Worm (Caenorhabditis elegans): ENCODE data around the gene scd-2.
A peak's percentile ranks its signal among the peaks of the same experiment; 100 is the strongest.

The scd-2 gene

DNA sequence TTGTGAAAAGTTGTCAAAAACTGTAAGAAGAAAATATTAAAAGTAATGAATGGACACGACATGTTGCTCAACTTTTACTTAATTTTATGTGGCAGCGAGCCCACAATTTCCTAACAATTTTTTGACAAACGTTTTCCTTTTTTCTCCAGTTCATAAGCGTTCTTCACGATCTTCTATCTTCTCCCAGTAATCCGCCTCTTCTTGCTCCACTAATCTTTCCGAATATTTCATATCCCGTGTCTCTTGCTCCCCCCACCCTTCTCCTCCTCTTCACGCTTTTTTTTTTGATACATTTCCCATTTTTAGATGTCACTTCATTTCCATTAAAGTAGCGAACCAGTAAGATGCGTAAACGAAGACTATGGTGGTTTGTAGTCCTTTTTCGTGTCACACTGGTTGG lies at the start of gene scd-2:
TSS of gene scd-2 (plus strand) at position 301 of the 400 bp plus-strand sequence.
- no peak for TF ChIP-seq W03F9.2 (tag; optimal IDR thresholded peaks at IDR 0.05)
- no peak for TF ChIP-seq dao-5 (tag; optimal IDR thresholded peaks at IDR 0.05)

DNA sequence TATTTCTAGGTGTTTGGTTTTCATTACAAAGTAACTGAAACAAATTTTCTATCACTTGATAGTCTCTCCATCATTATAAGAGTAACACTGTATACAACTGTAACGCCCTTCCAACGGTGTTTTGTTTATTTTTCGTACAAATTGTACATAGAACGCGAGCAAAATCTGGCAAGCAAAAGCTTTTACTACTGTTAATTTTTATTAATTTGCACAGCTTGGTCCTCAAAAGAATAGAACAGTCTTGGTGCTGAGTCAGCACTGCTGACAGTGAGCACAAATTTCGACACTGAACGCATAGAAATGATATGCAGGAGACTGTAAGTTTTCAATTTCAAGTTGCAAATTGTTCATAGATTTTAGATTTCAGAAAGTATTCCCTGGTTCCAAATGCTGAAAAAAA lies 42.7 kb upstream of the scd-2 start, which contains the start of gene ZK1055.2:
TSS of gene ZK1055.2 (plus strand) at position 301 of the 400 bp plus-strand sequence.
- TF ChIP-seq W03F9.2 (tag; optimal IDR thresholded peaks at IDR 0.05): no peak
- TF ChIP-seq dao-5 (tag; optimal IDR thresholded peaks at IDR 0.05): no peak
- no peak for TF ChIP-seq him-1 (tag; optimal IDR thresholded peaks at IDR 0.05)

ce11 chrV:6593700-6594244 lies 39.3 kb upstream of the scd-2 start, which contains the start of gene hcp-1:
Gene hcp-1, plus strand, starts transcription at chrV:6594194.
- TF ChIP-seq him-1 (tag; optimal IDR thresholded peaks at IDR 0.05): no peak
- no peak for TF ChIP-seq W03F9.2 (tag; optimal IDR thresholded peaks at IDR 0.05)
- no peak for TF ChIP-seq dao-5 (tag; optimal IDR thresholded peaks at IDR 0.05)

DNA sequence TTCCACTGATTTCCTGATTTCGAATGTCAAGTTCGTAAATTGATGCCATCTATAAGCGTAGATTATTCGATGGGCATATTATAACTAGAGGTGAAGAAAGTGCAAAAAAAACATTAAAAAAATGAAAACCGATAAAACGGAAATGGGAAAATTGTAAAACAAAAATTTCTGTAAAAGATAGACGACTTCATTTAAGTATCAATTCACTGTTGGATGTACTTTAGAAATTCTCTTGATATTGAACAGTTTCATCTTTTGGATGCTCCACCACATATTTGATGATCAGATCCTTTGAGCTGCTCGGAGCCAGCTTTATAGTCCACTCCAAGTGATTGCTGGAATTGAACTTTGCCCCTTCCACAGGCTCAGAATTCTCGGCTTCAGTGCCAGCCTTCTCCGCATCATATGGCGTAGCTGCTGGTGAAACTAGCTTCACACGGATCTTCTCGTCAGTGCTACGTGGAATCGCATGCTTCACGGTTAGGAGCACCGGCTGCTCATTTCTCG lies 30.4 kb upstream of the scd-2 start, which contains the start of gene ZK1055.6:
TSS of gene ZK1055.6 (minus strand) at position 51 of the 507 bp plus-strand sequence.
- TF ChIP-seq him-1 (tag; optimal IDR thresholded peaks at IDR 0.05) (no peak), dao-5 (tag; optimal IDR thresholded peaks at IDR 0.05) (no peak), W03F9.2 (tag; optimal IDR thresholded peaks at IDR 0.05) (no peak)

DNA sequence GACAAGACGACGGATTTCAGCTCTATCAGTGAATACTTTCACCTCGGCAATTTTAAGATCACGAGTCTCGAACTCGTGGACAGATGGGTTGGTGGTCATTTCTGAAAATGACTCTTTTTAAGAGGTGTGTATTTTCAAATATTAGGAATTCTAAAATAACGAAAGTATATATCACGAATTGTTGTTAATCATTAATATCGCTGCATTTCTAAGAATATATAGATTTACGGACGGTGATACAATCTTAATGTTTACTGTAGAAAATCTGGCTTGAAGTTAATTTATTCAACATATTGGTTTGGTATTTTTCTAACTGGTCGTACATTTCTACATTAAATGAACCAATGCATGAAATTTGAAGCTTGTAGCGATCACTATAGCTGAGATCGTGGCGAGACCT lies 27.8 kb upstream of the scd-2 start, which contains the start of gene ZK1055.7:
TSS of gene ZK1055.7 (minus strand) at position 101 of the 400 bp plus-strand sequence.
- TF ChIP-seq W03F9.2 (tag; optimal IDR thresholded peaks at IDR 0.05): no peak
- TF ChIP-seq him-1 (tag; optimal IDR thresholded peaks at IDR 0.05): no peak
- no peak for TF ChIP-seq dao-5 (tag; optimal IDR thresholded peaks at IDR 0.05)

DNA sequence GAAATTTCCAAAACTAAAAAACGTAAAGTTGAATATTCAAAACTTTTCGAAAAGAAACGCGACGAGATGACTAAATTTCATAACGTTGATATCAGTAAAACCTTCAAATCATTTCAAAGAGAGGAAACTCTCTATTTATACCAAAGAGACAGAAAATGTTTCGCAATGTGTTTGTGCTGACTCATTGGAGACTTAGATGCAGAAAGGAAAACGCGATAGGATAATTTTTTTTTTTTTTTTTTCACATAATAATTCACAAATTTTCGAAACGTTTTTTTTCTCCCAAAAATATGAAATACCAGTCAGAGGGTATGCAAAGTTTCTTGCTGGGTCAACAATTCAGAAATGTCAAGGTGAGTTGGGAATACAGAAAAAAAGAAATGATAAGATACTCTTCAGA lies 26.8 kb upstream of the scd-2 start:
- TF ChIP-seq W03F9.2 (tag; optimal IDR thresholded peaks at IDR 0.05) (peak; percentile 40), him-1 (tag; optimal IDR thresholded peaks at IDR 0.05) (no peak)

ce11 chrV:6611058-6611457 lies 22.0 kb upstream of the scd-2 start, which contains the start of gene gon-14:
Gene gon-14, minus strand, starts transcription at chrV:6611158.
- no peak for TF ChIP-seq him-1 (tag; optimal IDR thresholded peaks at IDR 0.05)
- no peak for TF ChIP-seq W03F9.2 (tag; optimal IDR thresholded peaks at IDR 0.05)
- TF ChIP-seq dao-5 (tag; optimal IDR thresholded peaks at IDR 0.05): no peak

ce11 chrV:6611504-6611903 lies 21.5 kb upstream of the scd-2 start:
- peak; percentile 50 for TF ChIP-seq W03F9.2 (tag; optimal IDR thresholded peaks at IDR 0.05)
- no peak for TF ChIP-seq him-1 (tag; optimal IDR thresholded peaks at IDR 0.05)

- TF ChIP-seq him-1 (tag; optimal IDR thresholded peaks at IDR 0.05) (no peak), W03F9.2 (tag; optimal IDR thresholded peaks at IDR 0.05) (no peak), dao-5 (tag; optimal IDR thresholded peaks at IDR 0.05) (no peak)
Measured at ce11 chrV:6614152-6614734, 18.8 kb upstream of the scd-2 start, which contains the start of gene cpr-4. Gene cpr-4, plus strand, starts transcription at chrV:6614674.

- TF ChIP-seq him-1 (tag; optimal IDR thresholded peaks at IDR 0.05): no peak
- TF ChIP-seq W03F9.2 (tag; optimal IDR thresholded peaks at IDR 0.05): no peak
- TF ChIP-seq dao-5 (tag; optimal IDR thresholded peaks at IDR 0.05): no peak
Measured at ce11 chrV:6614968-6615367, 18.1 kb upstream of the scd-2 start.

DNA sequence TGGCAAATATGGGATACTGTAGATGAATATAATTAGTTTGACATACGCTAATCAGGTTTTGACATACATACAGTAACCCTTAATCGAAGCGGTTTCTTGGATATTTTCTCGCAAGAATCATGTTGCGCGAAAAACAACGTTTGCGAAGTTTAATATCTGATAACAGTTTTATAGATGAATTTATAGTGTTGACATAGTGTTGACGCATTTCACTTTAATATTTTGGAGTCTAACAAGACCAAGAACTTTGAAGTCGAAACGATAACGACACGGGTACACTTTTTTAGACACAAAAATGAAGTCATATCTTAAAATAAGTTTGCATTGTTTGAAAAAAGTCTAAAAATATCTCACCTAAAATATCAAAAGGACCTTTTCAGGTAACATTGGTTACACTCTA lies 16.7 kb upstream of the scd-2 start:
- no peak for TF ChIP-seq him-1 (tag; optimal IDR thresholded peaks at IDR 0.05)
- no peak for TF ChIP-seq W03F9.2 (tag; optimal IDR thresholded peaks at IDR 0.05)
- no peak for TF ChIP-seq dao-5 (tag; optimal IDR thresholded peaks at IDR 0.05)

DNA sequence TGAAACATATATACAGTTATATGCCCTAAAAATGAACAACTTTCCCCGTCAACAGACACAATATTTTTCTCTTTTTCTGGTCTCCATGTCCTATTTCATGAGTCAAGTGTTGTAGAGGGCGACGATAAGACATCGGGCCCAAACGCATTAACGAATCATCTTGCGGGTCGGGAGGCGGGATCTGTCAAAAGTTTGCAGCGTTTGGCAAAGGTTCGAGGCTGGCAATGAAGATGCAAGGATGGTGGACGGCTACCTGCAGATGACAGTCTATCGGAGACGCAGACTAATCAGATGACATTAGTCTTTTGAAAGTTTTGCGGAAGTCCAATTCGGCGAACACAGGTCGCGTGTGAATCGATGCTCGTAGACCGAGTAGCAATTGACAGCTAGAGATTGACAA lies 12.2 kb upstream of the scd-2 start:
- no peak for TF ChIP-seq him-1 (tag; optimal IDR thresholded peaks at IDR 0.05)
- no peak for TF ChIP-seq dao-5 (tag; optimal IDR thresholded peaks at IDR 0.05)
- no peak for TF ChIP-seq W03F9.2 (tag; optimal IDR thresholded peaks at IDR 0.05)

DNA sequence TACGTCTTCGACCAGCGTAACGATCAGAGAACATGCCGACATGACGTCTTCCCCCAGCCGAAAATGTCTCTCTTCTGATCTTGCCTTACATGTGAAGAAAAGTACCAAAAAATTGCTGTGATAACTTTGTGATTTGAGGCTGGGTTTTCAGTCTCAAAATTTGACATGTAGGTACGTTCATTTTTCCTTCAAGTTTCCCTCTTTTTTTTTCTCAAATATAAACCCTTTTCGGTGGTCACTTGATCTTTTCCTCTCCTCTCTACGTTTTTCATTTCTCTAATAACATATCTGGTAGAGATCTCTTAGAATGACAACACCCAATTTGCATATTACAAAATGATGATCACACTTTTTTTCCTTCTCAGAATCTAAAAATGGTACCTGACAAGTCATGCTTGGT lies 11.1 kb upstream of the scd-2 start, which contains the start of gene nhr-37:
TSS of gene nhr-37 (plus strand) at position 301 of the 400 bp plus-strand sequence.
- TF ChIP-seq dao-5 (tag; optimal IDR thresholded peaks at IDR 0.05) (no peak), him-1 (tag; optimal IDR thresholded peaks at IDR 0.05) (no peak), W03F9.2 (tag; optimal IDR thresholded peaks at IDR 0.05) (no peak)

DNA sequence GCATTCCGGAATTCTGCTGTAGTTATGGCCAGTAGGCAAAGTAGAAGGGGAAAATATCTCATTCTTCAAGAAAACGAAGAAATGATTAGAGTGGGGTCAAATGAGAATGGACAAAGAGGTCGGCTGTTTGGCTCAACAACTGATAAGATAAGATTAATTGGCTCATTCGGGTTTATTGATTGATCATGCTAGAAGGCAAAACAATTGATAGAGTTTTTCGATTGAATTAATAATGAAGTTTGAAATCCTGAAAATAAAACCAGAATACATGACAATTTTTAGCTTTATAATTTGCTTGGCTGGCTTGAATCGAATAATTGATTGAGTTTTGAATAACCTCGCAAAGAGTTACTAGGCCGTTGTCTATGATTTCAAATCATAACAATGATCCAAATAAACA lies 6.8 kb upstream of the scd-2 start, which contains the start of gene ppt-1:
TSS of gene ppt-1 (minus strand) at position 101 of the 400 bp plus-strand sequence.
- TF ChIP-seq W03F9.2 (tag; optimal IDR thresholded peaks at IDR 0.05): no peak
- no peak for TF ChIP-seq dao-5 (tag; optimal IDR thresholded peaks at IDR 0.05)
- TF ChIP-seq him-1 (tag; optimal IDR thresholded peaks at IDR 0.05): no peak

All from whole organism, L4/young adult.